Worm (Caenorhabditis elegans) whole organism, L2 larva: ENCODE results near the gene tag-51.
A peak's percentile ranks its signal among the peaks of the same experiment; 100 is the strongest.

Experiments used
- C34F6.9 ChIP-seq: fragments of 150-350 bp; optimal IDR thresholded peaks from 2 replicates; lab custom pipeline; 2014; ENCODE audit warnings: missing biosample characterization, missing genetic modification characterization
- F13H6.1 ChIP-seq: sonication (generic microtip); optimal IDR thresholded peaks from 2 replicates; lab custom pipeline; 2016; ENCODE audit warnings: missing genetic modification characterization, missing compliant biosample characterization
- R02D3.7 ChIP-seq: fragments of 150-350 bp; optimal IDR thresholded peaks from 2 replicates; lab custom pipeline; 2014; ENCODE audit warnings: missing biosample characterization, missing genetic modification characterization
- Y55F3AM.14 ChIP-seq: fragments of 200-800 bp; sonication (Bioruptor generic); optimal IDR thresholded peaks from 2 replicates; lab custom pipeline; 2018; ENCODE audit warnings: mild to moderate bottlenecking, missing genetic modification characterization, missing compliant biosample characterization
- ZK546.5 ChIP-seq: sonication (generic microtip); optimal IDR thresholded peaks from 2 replicates; lab custom pipeline; 2017; ENCODE audit warnings: missing biosample characterization, missing genetic modification characterization
- alr-1 ChIP-seq: fragments of 150-350 bp; optimal IDR thresholded peaks from 2 replicates; lab custom pipeline; 2014; ENCODE audit warnings: missing biosample characterization, missing genetic modification characterization
- aly-2 ChIP-seq: fragments of 150-350 bp; optimal IDR thresholded peaks from 2 replicates; lab custom pipeline; 2014; ENCODE audit warnings: missing biosample characterization, missing genetic modification characterization
- ama-1 ChIP-seq: fragments of 150-350 bp; optimal IDR thresholded peaks from 2 replicates; lab custom pipeline; 2018; ENCODE audit warnings: inconsistent platforms
- blmp-1 ChIP-seq: sonication (generic microtip); optimal IDR thresholded peaks from 2 replicates; lab custom pipeline; 2017; ENCODE audit warnings: missing genetic modification characterization, mild to moderate bottlenecking, missing compliant biosample characterization, antibody characterized with exemption, moderate library complexity; ENCODE audit not compliant: insufficient read depth
- ceh-16 ChIP-seq: fragments of 150-350 bp; optimal IDR thresholded peaks from 2 replicates; lab custom pipeline; 2014; ENCODE audit warnings: missing biosample characterization, missing genetic modification characterization
- ceh-82 ChIP-seq: fragments of 150-350 bp; optimal IDR thresholded peaks from 2 replicates; lab custom pipeline; 2014; ENCODE audit warnings: missing biosample characterization, missing genetic modification characterization
- crh-2 ChIP-seq: sonication (generic microtip); optimal IDR thresholded peaks from 2 replicates; lab custom pipeline; 2017; ENCODE audit warnings: missing biosample characterization, missing genetic modification characterization
- dmd-4 ChIP-seq: sonication (generic microtip); optimal IDR thresholded peaks from 2 replicates; lab custom pipeline; 2017; ENCODE audit warnings: missing biosample characterization, missing genetic modification characterization
- egl-27 ChIP-seq: sonication (generic microtip); optimal IDR thresholded peaks from 3 replicates; lab custom pipeline; 2017; ENCODE audit warnings: missing biosample characterization, missing genetic modification reagents, missing genetic modification characterization
- elt-1 ChIP-seq: fragments of 150-350 bp; optimal IDR thresholded peaks from 2 replicates; lab custom pipeline; 2014; ENCODE audit warnings: missing biosample characterization, missing genetic modification characterization
- elt-3 ChIP-seq: sonication (generic microtip); optimal IDR thresholded peaks from 2 replicates; lab custom pipeline; 2017; ENCODE audit warnings: missing biosample characterization, missing genetic modification characterization
- fos-1 ChIP-seq: fragments of 150-350 bp; optimal IDR thresholded peaks from 2 replicates; lab custom pipeline; 2014; ENCODE audit warnings: missing biosample characterization, missing genetic modification characterization
- gmeb-1 ChIP-seq: fragments of 150-350 bp; optimal IDR thresholded peaks from 2 replicates; lab custom pipeline; 2014; ENCODE audit warnings: missing biosample characterization, missing genetic modification characterization
- lin-11 ChIP-seq: fragments of 150-350 bp; sonication (generic microtip); optimal IDR thresholded peaks from 2 replicates; lab custom pipeline; 2014; ENCODE audit warnings: missing biosample characterization, missing genetic modification characterization, inconsistent platforms, mixed read lengths
- lin-13 ChIP-seq: fragments of 150-350 bp; optimal IDR thresholded peaks from 2 replicates; lab custom pipeline; 2014; ENCODE audit warnings: missing biosample characterization, missing genetic modification reagents, missing genetic modification characterization
- lin-39 ChIP-seq: fragments of 150-350 bp; optimal IDR thresholded peaks from 2 replicates; lab custom pipeline; 2014; ENCODE audit warnings: missing biosample characterization, missing genetic modification reagents, missing genetic modification characterization
- lsy-2 ChIP-seq, 2 experiments: fragments of 150-350 bp in 1 of 2; sonication (generic microtip) in 1 of 2; optimal IDR thresholded peaks; 2 replicates each; lab custom pipeline; 2014 to 2017; ENCODE audit warnings: missing biosample characterization in 2 of 2, missing genetic modification characterization in 2 of 2
- mab-5 ChIP-seq: fragments of 150-350 bp; optimal IDR thresholded peaks from 2 replicates; lab custom pipeline; 2014; ENCODE audit warnings: missing biosample characterization, missing genetic modification characterization
- mbf-1 ChIP-seq: sonication (generic microtip); optimal IDR thresholded peaks from 2 replicates; lab custom pipeline; 2017; ENCODE audit warnings: missing biosample characterization, missing genetic modification characterization
- mdl-1 ChIP-seq, 2 experiments: fragments of 150-350 bp in 1 of 2; sonication (generic microtip) in 1 of 2; optimal IDR thresholded peaks; 2 replicates each; lab custom pipeline; 2017; ENCODE audit warnings: missing biosample characterization in 2 of 2, missing genetic modification characterization in 2 of 2
- nhr-10 ChIP-seq: sonication (generic microtip); optimal IDR thresholded peaks from 2 replicates; lab custom pipeline; 2017; ENCODE audit warnings: missing biosample characterization, missing genetic modification characterization
- nhr-11 ChIP-seq: fragments of 150-350 bp; optimal IDR thresholded peaks from 2 replicates; lab custom pipeline; 2014; ENCODE audit warnings: missing biosample characterization, missing genetic modification characterization
- nhr-12 ChIP-seq: fragments of 150-350 bp; optimal IDR thresholded peaks from 2 replicates; lab custom pipeline; 2014; ENCODE audit warnings: missing biosample characterization, missing genetic modification characterization
- nhr-129 ChIP-seq: fragments of 150-350 bp; optimal IDR thresholded peaks from 2 replicates; lab custom pipeline; 2014; ENCODE audit warnings: missing biosample characterization, missing genetic modification characterization
- nhr-21 ChIP-seq: fragments of 150-350 bp; optimal IDR thresholded peaks from 2 replicates; lab custom pipeline; 2014; ENCODE audit warnings: missing biosample characterization, missing genetic modification characterization
- nhr-23 ChIP-seq: fragments of 150-350 bp; optimal IDR thresholded peaks from 2 replicates; lab custom pipeline; 2014; ENCODE audit warnings: missing biosample characterization, missing genetic modification reagents, missing genetic modification characterization
- nhr-237 ChIP-seq: fragments of 150-350 bp; optimal IDR thresholded peaks from 2 replicates; lab custom pipeline; 2014; ENCODE audit warnings: missing biosample characterization, missing genetic modification characterization
- nhr-25 ChIP-seq: fragments of 150-350 bp; sonication (generic microtip); optimal IDR thresholded peaks from 3 replicates; lab custom pipeline; 2014; ENCODE audit warnings: missing biosample characterization, missing genetic modification characterization
- nhr-6 ChIP-seq: fragments of 150-350 bp; optimal IDR thresholded peaks from 2 replicates; lab custom pipeline; 2014; ENCODE audit warnings: missing biosample characterization, missing genetic modification characterization
- nhr-77 ChIP-seq: fragments of 150-350 bp; optimal IDR thresholded peaks from 2 replicates; lab custom pipeline; 2014; ENCODE audit warnings: missing biosample characterization, missing genetic modification characterization
- peb-1 ChIP-seq: fragments of 150-350 bp; optimal IDR thresholded peaks from 2 replicates; lab custom pipeline; 2014; ENCODE audit warnings: missing biosample characterization, missing genetic modification characterization
- sem-4 ChIP-seq: fragments of 150-350 bp; optimal IDR thresholded peaks from 2 replicates; lab custom pipeline; 2014; ENCODE audit warnings: missing biosample characterization, missing genetic modification reagents, missing genetic modification characterization
- skn-1 ChIP-seq: sonication (generic microtip); optimal IDR thresholded peaks from 2 replicates; lab custom pipeline; 2017; ENCODE audit warnings: missing biosample characterization, missing genetic modification characterization
- sma-3 ChIP-seq: sonication (generic microtip); optimal IDR thresholded peaks from 2 replicates; lab custom pipeline; 2016; ENCODE audit warnings: missing genetic modification reagents, missing genetic modification characterization, missing compliant biosample characterization
- sma-9 ChIP-seq, 2 experiments: fragments of 150-350 bp in 1 of 2; sonication (generic microtip) in 1 of 2; optimal IDR thresholded peaks; 2 replicates each; lab custom pipeline; 2014 to 2016; ENCODE audit warnings: missing genetic modification characterization in 2 of 2, mild to moderate bottlenecking in 1 of 2, missing biosample characterization in 1 of 2, missing compliant biosample characterization in 1 of 2, missing genetic modification reagents in 1 of 2, moderate library complexity in 1 of 2
- snpc-4 ChIP-seq: fragments of 150-350 bp; optimal IDR thresholded peaks from 2 replicates; lab custom pipeline; 2014; ENCODE audit warnings: missing biosample characterization, missing genetic modification characterization
- unc-39 ChIP-seq: fragments of 150-350 bp; optimal IDR thresholded peaks from 2 replicates; lab custom pipeline; 2014; ENCODE audit warnings: missing biosample characterization, missing genetic modification characterization
- unc-55 ChIP-seq: fragments of 150-350 bp; sonication (generic microtip); optimal IDR thresholded peaks from 3 replicates; lab custom pipeline; 2014; ENCODE audit warnings: missing biosample characterization, missing genetic modification reagents, missing genetic modification characterization
- unc-62 ChIP-seq: fragments of 150-350 bp; optimal IDR thresholded peaks from 2 replicates; lab custom pipeline; 2014; ENCODE audit warnings: missing biosample characterization, missing genetic modification reagents, missing genetic modification characterization
- zag-1 ChIP-seq: fragments of 150-350 bp; optimal IDR thresholded peaks from 2 replicates; lab custom pipeline; 2014; ENCODE audit warnings: missing biosample characterization, missing genetic modification characterization
- ztf-1 ChIP-seq: fragments of 200-800 bp; sonication (Bioruptor generic); conservative IDR thresholded peaks from 2 replicates; pipeline ENCODE4 v1.3.6; 2022; ENCODE audit warnings: missing genetic modification characterization, missing compliant biosample characterization
- ztf-11 ChIP-seq: sonication (generic microtip); optimal IDR thresholded peaks from 2 replicates; lab custom pipeline; 2017; ENCODE audit warnings: missing biosample characterization, missing genetic modification characterization
- ztf-4 ChIP-seq: fragments of 150-350 bp; optimal IDR thresholded peaks from 2 replicates; lab custom pipeline; 2014; ENCODE audit warnings: missing biosample characterization, missing genetic modification characterization

The tag-51 gene

ce11 chrIII:886726-887125 is 32.7 kb downstream of the tag-51 start, which contains the start of gene zer-1:
TSS of gene zer-1 (minus strand) at chrIII:886793.
- TF ChIP-seq ceh-16: no peak
- TF ChIP-seq lin-39 (tag; lab: Kevin White, UChicago): no peak
- peak; percentile 67 for TF ChIP-seq blmp-1 (tag; lab: Kevin White, UChicago)
- peak; percentile 8 for TF ChIP-seq crh-2 (tag; lab: Kevin White, UChicago)
- no peak for TF ChIP-seq sma-9 (GFP tag; optimal IDR thresholded peaks at IDR 0.05; lab: Kevin White, UChicago)
- no peak for TF ChIP-seq sma-9 (tag; optimal IDR thresholded peaks at IDR 0.05; lab: Kevin White, UChicago)
- TF ChIP-seq snpc-4 (tag; lab: Kevin White, UChicago): no peak

- peak; percentile 93 for TF ChIP-seq unc-55
- no peak for TF ChIP-seq skn-1 (tag; lab: Kevin White, UChicago)
- no peak for TF ChIP-seq ztf-11
- no peak for TF ChIP-seq ama-1 (lab: Kevin White, UChicago)
- no peak for TF ChIP-seq ZK546.5 (tag; lab: Kevin White, UChicago)
- TF ChIP-seq nhr-23: no peak
- TF ChIP-seq gmeb-1 (tag; lab: Kevin White, UChicago): peak; percentile 53
- peak; percentile 12 to 72 for TF ChIP-seq mdl-1 (tag; optimal IDR thresholded peaks at IDR 0.05; lab: Kevin White, UChicago)
- TF ChIP-seq sma-3 (GFP tag; lab: Kevin White, UChicago): peak; percentile 40
- TF ChIP-seq nhr-11 (tag; lab: Kevin White, UChicago): no peak
- peak; percentile 68 for TF ChIP-seq sem-4 (tag; lab: Kevin White, UChicago)
- no peak for TF ChIP-seq ceh-82 (tag; lab: Kevin White, UChicago)
- no peak for TF ChIP-seq nhr-237 (tag; lab: Kevin White, UChicago)
- no peak for TF ChIP-seq nhr-25 (tag; lab: Kevin White, UChicago)
- TF ChIP-seq dmd-4 (tag; lab: Kevin White, UChicago): no peak
- TF ChIP-seq blmp-1 (tag; lab: Kevin White, UChicago): peak; percentile 80
- TF ChIP-seq fos-1 (tag; lab: Kevin White, UChicago): peak; percentile 43
- TF ChIP-seq nhr-77 (tag; lab: Kevin White, UChicago): no peak
- TF ChIP-seq nhr-21 (tag; lab: Kevin White, UChicago): peak; percentile 26
- no peak for TF ChIP-seq elt-1 (tag; lab: Kevin White, UChicago)
- TF ChIP-seq nhr-6 (tag; lab: Kevin White, UChicago): peak; percentile 53
- peak; percentile 90 for TF ChIP-seq crh-2 (tag; lab: Kevin White, UChicago)
- no peak for TF ChIP-seq ceh-16
- no peak for TF ChIP-seq R02D3.7 (tag; lab: Kevin White, UChicago)
- no peak for TF ChIP-seq ztf-1 (GFP tag; lab: Robert Waterston, UW)
- TF ChIP-seq nhr-12: no peak
- no peak for TF ChIP-seq mbf-1 (tag; lab: Kevin White, UChicago)
- TF ChIP-seq F13H6.1: peak; percentile 72
- no peak for TF ChIP-seq elt-3 (tag; lab: Kevin White, UChicago)
- TF ChIP-seq zag-1 (tag; lab: Kevin White, UChicago): peak; percentile 28
- TF ChIP-seq unc-39: no peak
- peak; percentile 64 to 78 for TF ChIP-seq lsy-2 (tag; optimal IDR thresholded peaks at IDR 0.05; lab: Kevin White, UChicago)
- TF ChIP-seq snpc-4 (tag; lab: Kevin White, UChicago): no peak
- TF ChIP-seq lin-13 (GFP tag; lab: Kevin White, UChicago): peak; percentile 55
- peak; percentile 73 for TF ChIP-seq nhr-129 (tag; lab: Kevin White, UChicago)
- TF ChIP-seq Y55F3AM.14 (GFP tag; lab: Kevin White, UChicago): peak; percentile 71
- TF ChIP-seq nhr-10 (tag; lab: Kevin White, UChicago): no peak
- no peak for TF ChIP-seq unc-62 (GFP tag; lab: Kevin White, UChicago)
- TF ChIP-seq mab-5 (tag; lab: Kevin White, UChicago): peak; percentile 72
- peak; percentile 73 for TF ChIP-seq lin-11 (tag; lab: Kevin White, UChicago)
- TF ChIP-seq alr-1 (tag; lab: Kevin White, UChicago): no peak
- no peak for TF ChIP-seq aly-2
- TF ChIP-seq egl-27 (tag; lab: Kevin White, UChicago): no peak
- TF ChIP-seq C34F6.9: peak; percentile 79
- TF ChIP-seq sma-9 (GFP tag; optimal IDR thresholded peaks at IDR 0.05; lab: Kevin White, UChicago): peak; percentile 68
- no peak for TF ChIP-seq sma-9 (tag; optimal IDR thresholded peaks at IDR 0.05; lab: Kevin White, UChicago)
- no peak for TF ChIP-seq lin-39 (tag; lab: Kevin White, UChicago)
- TF ChIP-seq ztf-4: peak; percentile 23
- TF ChIP-seq peb-1 (tag; lab: Kevin White, UChicago): no peak
Measured at ce11 chrIII:887874-888299, 33.9 kb downstream of the tag-51 start.
